Fruit fly (Drosophila melanogaster) whole organism, pupa: ENCODE data around the gene CG11380.
A peak's percentile ranks its signal among the peaks of the same experiment; 100 is the strongest.

Experiments used
- CG14655 ChIP-seq: fragments of 200-800 bp; sonication (Bioruptor generic); optimal IDR thresholded peaks from 3 replicates; lab custom pipeline; 2017; ENCODE audit warnings: mild to moderate bottlenecking, missing biosample characterization, missing genetic modification reagents, missing genetic modification characterization
- CG17806 ChIP-seq: fragments of 200-800 bp; sonication (Bioruptor generic); optimal IDR thresholded peaks from 2 replicates; lab custom pipeline; 2018; ENCODE audit warnings: missing biosample characterization, mild to moderate bottlenecking, missing genetic modification characterization, moderate library complexity
- CG32121 ChIP-seq: fragments of 200-800 bp; sonication (Bioruptor generic); IDR thresholded peaks from 2 replicates; pipeline ENCODE4 v1.3.6; 2022; ENCODE audit warnings: missing biosample characterization, missing genetic modification characterization
- CG34367 ChIP-seq: fragments of 200-800 bp; sonication (Bioruptor generic); optimal IDR thresholded peaks from 2 replicates; lab custom pipeline; 2018; ENCODE audit warnings: missing biosample characterization, mild to moderate bottlenecking, missing genetic modification characterization
- fd96Ca ChIP-seq: fragments of 200-800 bp; sonication (Bioruptor generic); IDR thresholded peaks from 3 replicates; pipeline ENCODE4 v1.3.6; 2022; ENCODE audit warnings: missing biosample characterization, missing genetic modification characterization

dm6 chrX:1234817-1235617, 43.9 kb downstream of the CG11380 start:
- peak; percentile 85 for TF ChIP-seq CG34367 (tag; lab: Kevin White, UChicago)
- peak; percentile 91 for TF ChIP-seq fd96Ca (GFP tag; lab: Robert Waterston, UW)
- TF ChIP-seq CG32121 (GFP tag; lab: Robert Waterston, UW), result peak; percentile 83
- TF ChIP-seq CG17806, result peak; percentile 86
- TF ChIP-seq CG14655 (GFP tag; lab: Kevin White, UChicago), result peak; percentile 84
